Fruit fly (Drosophila melanogaster) whole organism, embryonic: ENCODE data around the gene CdGAPr.

Experiments
- Asciz ChIP-seq: fragments of 200-800 bp; sonication (Bioruptor generic); optimal IDR thresholded peaks from 2 replicates; lab custom pipeline; 2017; ENCODE audit warnings: missing biosample characterization, mild to moderate bottlenecking, missing genetic modification characterization, missing genetic modification reagents
- CG1024 ChIP-seq: fragments of 200-800 bp; sonication (Bioruptor generic); IDR thresholded peaks from 2 replicates; pipeline ENCODE4 v1.3.6; 2022; ENCODE audit warnings: missing biosample characterization, missing genetic modification characterization
- CG10959 ChIP-seq: fragments of 200-800 bp; sonication (Bioruptor generic); IDR thresholded peaks from 2 replicates; pipeline ENCODE4 v1.3.6; 2022; ENCODE audit warnings: missing biosample characterization, missing genetic modification characterization
- CG13894 ChIP-seq: fragments of 200-800 bp; sonication (Bioruptor generic); optimal IDR thresholded peaks from 3 replicates; lab custom pipeline; 2018; ENCODE audit warnings: missing biosample characterization, mild to moderate bottlenecking, missing genetic modification characterization, moderate library complexity
- CG17361 ChIP-seq: fragments of 200-800 bp; sonication (Bioruptor generic); IDR thresholded peaks from 3 replicates; pipeline ENCODE4 v1.3.6; 2022; ENCODE audit warnings: missing biosample characterization, missing genetic modification characterization
- CG17385 ChIP-seq: fragments of 200-800 bp; sonication (Bioruptor generic); optimal IDR thresholded peaks from 3 replicates; lab custom pipeline; 2018; ENCODE audit warnings: missing biosample characterization, mild to moderate bottlenecking, missing genetic modification characterization
- CG17802 ChIP-seq: fragments of 200-800 bp; sonication (Bioruptor generic); optimal IDR thresholded peaks from 2 replicates; lab custom pipeline; 2018; ENCODE audit warnings: missing biosample characterization, mild to moderate bottlenecking, missing genetic modification characterization, moderate library complexity
- CG1832 ChIP-seq: fragments of 200-800 bp; sonication (Bioruptor generic); optimal IDR thresholded peaks from 2 replicates; lab custom pipeline; 2017; ENCODE audit warnings: missing biosample characterization, mild to moderate bottlenecking, missing genetic modification characterization, inconsistent platforms
- CG18599 ChIP-seq: fragments of 200-800 bp; sonication (Bioruptor generic); optimal IDR thresholded peaks from 3 replicates; lab custom pipeline; 2017; ENCODE audit warnings: missing biosample characterization, missing genetic modification characterization, mild to moderate bottlenecking, moderate library complexity, missing genetic modification reagents
- CG2712 ChIP-seq: fragments of 200-800 bp; optimal IDR thresholded peaks from 3 replicates; lab custom pipeline; 2019; ENCODE audit warnings: missing biosample characterization, mild to moderate bottlenecking, missing genetic modification characterization, moderate library complexity
- CG30020 ChIP-seq: fragments of 200-800 bp; optimal IDR thresholded peaks from 2 replicates; lab custom pipeline; 2019; ENCODE audit warnings: missing biosample characterization, mild to moderate bottlenecking, missing genetic modification characterization, moderate library complexity
- CG30403 ChIP-seq: fragments of 200-800 bp; sonication (Bioruptor generic); optimal IDR thresholded peaks from 3 replicates; lab custom pipeline; 2016; ENCODE audit warnings: missing biosample characterization, missing genetic modification characterization
- CG3281 ChIP-seq: fragments of 200-800 bp; sonication (Bioruptor generic); optimal IDR thresholded peaks from 3 replicates; lab custom pipeline; 2017; ENCODE audit warnings: missing biosample characterization, mild to moderate bottlenecking, missing genetic modification characterization
- CG4820 ChIP-seq: fragments of 200-800 bp; sonication (Bioruptor generic); optimal IDR thresholded peaks from 3 replicates; lab custom pipeline; 2016; ENCODE audit warnings: missing biosample characterization, missing genetic modification characterization
- CG6689 ChIP-seq: fragments of 200-800 bp; sonication (Bioruptor generic); IDR thresholded peaks from 2 replicates; pipeline ENCODE4 v1.3.6; 2022; ENCODE audit warnings: missing biosample characterization, missing genetic modification characterization
- CG6791 ChIP-seq: fragments of 200-800 bp; sonication (Bioruptor generic); IDR thresholded peaks from 3 replicates; pipeline ENCODE4 v1.3.6; 2022; ENCODE audit warnings: missing biosample characterization, missing genetic modification characterization; ENCODE audit not compliant: partially characterized antibody
- CG7556 ChIP-seq: fragments of 200-800 bp; sonication (Bioruptor generic); optimal IDR thresholded peaks from 2 replicates; lab custom pipeline; 2017; ENCODE audit warnings: missing biosample characterization, mild to moderate bottlenecking, missing genetic modification characterization
- CG8478 ChIP-seq: fragments of >200 bp; optimal IDR thresholded peaks from 2 replicates; lab custom pipeline; 2018
- CG9437 ChIP-seq: fragments of 200-800 bp; sonication (Bioruptor generic); optimal IDR thresholded peaks from 2 replicates; lab custom pipeline; 2018; ENCODE audit warnings: missing biosample characterization, mild to moderate bottlenecking, missing genetic modification characterization
- CG9727 ChIP-seq: fragments of 200-800 bp; sonication (Bioruptor generic); optimal IDR thresholded peaks from 3 replicates; lab custom pipeline; 2017; ENCODE audit warnings: missing biosample characterization, mild to moderate bottlenecking, missing genetic modification characterization
- CG9876 ChIP-seq: fragments of 200-800 bp; sonication (Bioruptor generic); optimal IDR thresholded peaks from 2 replicates; lab custom pipeline; 2016; ENCODE audit warnings: missing biosample characterization, missing genetic modification characterization
- D ChIP-seq, 2 experiments: fragments of 200-800 bp in 1 of 2; fragments of >200 bp in 1 of 2; sonication (Bioruptor generic) in 1 of 2; optimal IDR thresholded peaks; 2 replicates in 1 of 2; 3 replicates in 1 of 2; lab custom pipeline; 2017; ENCODE audit warnings: mild to moderate bottlenecking in 1 of 2, missing biosample characterization in 1 of 2, missing genetic modification characterization in 1 of 2, missing genetic modification reagents in 1 of 2
- D19A ChIP-seq: fragments of 200-800 bp; optimal IDR thresholded peaks from 3 replicates; lab custom pipeline; 2019; ENCODE audit warnings: missing biosample characterization, mild to moderate bottlenecking, missing genetic modification characterization, moderate library complexity
- Dfd ChIP-seq, 2 experiments: fragments of >200 bp; optimal IDR thresholded peaks; 2 replicates each; lab custom pipeline; 2017; ENCODE audit warnings: missing biosample characterization in 2 of 2, missing genetic modification characterization in 2 of 2
- Eip74EF ChIP-seq, 2 experiments: fragments of 200-800 bp in 1 of 2; fragments of >200 bp in 1 of 2; sonication (Bioruptor generic) in 1 of 2; optimal IDR thresholded peaks; 2 replicates each; lab custom pipeline; 2017 to 2019; ENCODE audit warnings: missing biosample characterization in 2 of 2, missing genetic modification characterization in 2 of 2, mild to moderate bottlenecking in 1 of 2, moderate library complexity in 1 of 2
- Lhr ChIP-seq: fragments of 200-800 bp; sonication (Bioruptor generic); optimal IDR thresholded peaks from 3 replicates; lab custom pipeline; 2017; ENCODE audit warnings: mild to moderate bottlenecking, missing biosample characterization, missing genetic modification reagents, missing genetic modification characterization
- Med ChIP-seq: fragments of 200-800 bp; sonication (Bioruptor generic); peaks from one replicate; lab custom pipeline; 2016; ENCODE audit warnings: missing biosample characterization, missing genetic modification characterization, mild to moderate bottlenecking, inconsistent platforms, moderate library complexity
- Opbp ChIP-seq: fragments of 200-800 bp; sonication (Bioruptor generic); IDR thresholded peaks from 3 replicates; pipeline ENCODE4 v1.3.6; 2022; ENCODE audit warnings: missing biosample characterization, missing genetic modification characterization; ENCODE audit not compliant: partially characterized antibody
- abd-A ChIP-seq: fragments of 200-800 bp; sonication (Bioruptor generic); optimal IDR thresholded peaks from 3 replicates; lab custom pipeline; 2019; ENCODE audit warnings: missing biosample characterization, mild to moderate bottlenecking, missing genetic modification characterization, moderate library complexity
- ara ChIP-seq: fragments of 200-800 bp; sonication (Bioruptor generic); IDR thresholded peaks from 2 replicates; pipeline ENCODE4 v1.3.6; 2022; ENCODE audit warnings: missing biosample characterization, missing genetic modification characterization
- bbx ChIP-seq: fragments of 200-800 bp; sonication (Bioruptor generic); IDR thresholded peaks from 2 replicates; pipeline ENCODE4 v1.3.6; 2022; ENCODE audit warnings: missing biosample characterization, missing genetic modification characterization; ENCODE audit not compliant: partially characterized antibody
- chinmo ChIP-seq: fragments of 200-800 bp; sonication (Bioruptor generic); IDR thresholded peaks from 4 replicates; pipeline ENCODE4 v1.3.6; 2022; ENCODE audit warnings: missing biosample characterization, missing genetic modification characterization; ENCODE audit not compliant: partially characterized antibody
- dysf ChIP-seq: fragments of 200-800 bp; sonication (Bioruptor generic); IDR thresholded peaks from 3 replicates; pipeline ENCODE4 v1.3.6; 2022; ENCODE audit warnings: missing biosample characterization, missing genetic modification characterization
- eve ChIP-seq, 2 experiments: fragments of >200 bp; optimal IDR thresholded peaks; 2 replicates each; lab custom pipeline; 2017; ENCODE audit warnings: missing biosample characterization in 2 of 2, missing genetic modification characterization in 2 of 2
- insv ChIP-seq, 2 experiments: fragments of 200-800 bp; sonication (Bioruptor generic); optimal IDR thresholded peaks; 3 replicates each; lab custom pipeline; 2016 to 2018; ENCODE audit warnings: missing biosample characterization in 2 of 2, missing genetic modification characterization in 2 of 2
- klu ChIP-seq: fragments of 200-800 bp; sonication (Bioruptor generic); IDR thresholded peaks from 2 replicates; pipeline ENCODE4 v1.3.6; 2022; ENCODE audit warnings: missing biosample characterization, missing genetic modification characterization
- lola ChIP-seq, 3 experiments: fragments of >200 bp in 2 of 3; fragments of 200-800 bp in 1 of 3; sonication (Bioruptor generic) in 1 of 3; optimal IDR thresholded peaks; 2 replicates each; lab custom pipeline; 2017 to 2019; ENCODE audit warnings: missing biosample characterization in 3 of 3, missing genetic modification characterization in 3 of 3, mild to moderate bottlenecking in 1 of 3, moderate library complexity in 1 of 3
- nerfin-1 ChIP-seq: fragments of 200-800 bp; sonication (Bioruptor generic); optimal IDR thresholded peaks from 3 replicates; lab custom pipeline; 2019; ENCODE audit warnings: missing biosample characterization, mild to moderate bottlenecking, missing genetic modification characterization, moderate library complexity
- nmo ChIP-seq: fragments of 200-800 bp; sonication (Bioruptor generic); optimal IDR thresholded peaks from 2 replicates; lab custom pipeline; 2018; ENCODE audit warnings: missing biosample characterization, mild to moderate bottlenecking, missing genetic modification characterization, moderate library complexity
- odd ChIP-seq: fragments of 200-800 bp; sonication (Bioruptor generic); optimal IDR thresholded peaks from 2 replicates; lab custom pipeline; 2017; ENCODE audit warnings: missing biosample characterization, mild to moderate bottlenecking, missing genetic modification characterization
- onecut ChIP-seq: fragments of 200-800 bp; sonication (Bioruptor generic); IDR thresholded peaks from 2 replicates; pipeline ENCODE4 v1.3.6; 2022; ENCODE audit warnings: missing biosample characterization, missing genetic modification characterization
- pros ChIP-seq: fragments of 200-800 bp; sonication (Bioruptor generic); optimal IDR thresholded peaks from 3 replicates; lab custom pipeline; 2019; ENCODE audit warnings: missing biosample characterization, mild to moderate bottlenecking, missing genetic modification characterization, moderate library complexity
- sens ChIP-seq: fragments of 200-800 bp; sonication (Bioruptor generic); peaks from one replicate; lab custom pipeline; 2016; ENCODE audit warnings: missing biosample characterization, missing genetic modification characterization
- ssp ChIP-seq: fragments of 200-800 bp; sonication (Bioruptor generic); IDR thresholded peaks from 2 replicates; pipeline ENCODE4 v1.3.6; 2022; ENCODE audit warnings: missing biosample characterization, missing genetic modification characterization
- tap ChIP-seq: fragments of 200-800 bp; optimal IDR thresholded peaks from 3 replicates; lab custom pipeline; 2019; ENCODE audit warnings: missing biosample characterization, mild to moderate bottlenecking, missing genetic modification characterization, moderate library complexity
- twi ChIP-seq: fragments of 200-800 bp; optimal IDR thresholded peaks from 2 replicates; lab custom pipeline; 2019; ENCODE audit warnings: missing biosample characterization, mild to moderate bottlenecking, missing genetic modification characterization, moderate library complexity

CdGAPr gene

dm6 chr2L:19790553-19791320 is 945 bp downstream of the CdGAPr start (continued):
- TF ChIP-seq CG9727 (GFP tag; lab: Kevin White, UChicago) = peak; percentile 1
- peak in 2 of 3 experiments; percentile 11 to 95 for TF ChIP-seq lola (GFP tag; optimal IDR thresholded peaks at IDR 0.05; lab: Kevin White, UChicago)
- peak; percentile 98 for TF ChIP-seq pros (GFP tag; lab: Kevin White, UChicago)
- 0 out of 4 replicates have a peak, but pooled peaks have one; percentile 55 for TF ChIP-seq chinmo (GFP tag; lab: Robert Waterston, UW)
- 0 out of 2 replicates have a peak, but pooled peaks have one; percentile 3 for TF ChIP-seq ara (GFP tag; lab: Robert Waterston, UW)
- TF ChIP-seq abd-A (tag; lab: Kevin White, UChicago) = peak; percentile 4
- peak; percentile 21 for TF ChIP-seq CG7556 (GFP tag; lab: Kevin White, UChicago)
- TF ChIP-seq onecut (GFP tag; lab: Robert Waterston, UW) = 0 out of 2 replicates have a peak, but pooled peaks have one; percentile 18
- peak in 1 of 2 experiments; percentile 83 for TF ChIP-seq eve (GFP tag; optimal IDR thresholded peaks at IDR 0.05; lab: Kevin White, UChicago)
- peak; percentile 40; the same call in 1 of the 3 replicates for TF ChIP-seq CG17361
- peak; percentile 0 for TF ChIP-seq CG9437
- peak; percentile 49 for TF ChIP-seq Lhr (GFP tag; lab: Kevin White, UChicago)
- TF ChIP-seq nerfin-1 = peak; percentile 99
- TF ChIP-seq CG2712 (tag; lab: Kevin White, UChicago) = peak; percentile 1
- peak; percentile 31 for TF ChIP-seq CG1832 (GFP tag; lab: Kevin White, UChicago)
- TF ChIP-seq Opbp = peak; percentile 35; the same call in 1 of the 3 replicates
- peak; percentile 36; the same call in 1 of the 2 replicates for TF ChIP-seq CG1024 (GFP tag; lab: Robert Waterston, UW)
- TF ChIP-seq bbx (GFP tag; lab: Robert Waterston, UW) = peak; percentile 61; the same call in 1 of the 2 replicates
- no peak for TF ChIP-seq klu (GFP tag; lab: Robert Waterston, UW)
- peak; percentile 78 for TF ChIP-seq CG17385 (GFP tag; lab: Kevin White, UChicago)
- peak; percentile 15 for TF ChIP-seq CG18599 (GFP tag; lab: Kevin White, UChicago)
- TF ChIP-seq ssp (GFP tag; lab: Robert Waterston, UW) = peak; percentile 95
- TF ChIP-seq CG17802 = peak; percentile 79
- TF ChIP-seq twi (tag; lab: Kevin White, UChicago) = peak; percentile 72
- TF ChIP-seq CG9876 (GFP tag; lab: Kevin White, UChicago) = no peak
- TF ChIP-seq CG6791 (GFP tag; lab: Robert Waterston, UW) = peak; percentile 44; the same call in 1 of the 3 replicates
- TF ChIP-seq Asciz (GFP tag; lab: Kevin White, UChicago) = no peak
- TF ChIP-seq nmo (GFP tag; lab: Kevin White, UChicago) = peak; percentile 30
- peak; percentile 14 for TF ChIP-seq tap (tag; lab: Kevin White, UChicago)
- no peak for TF ChIP-seq CG3281 (GFP tag; lab: Kevin White, UChicago)
- no peak for TF ChIP-seq CG6689 (GFP tag; lab: Robert Waterston, UW)
- TF ChIP-seq CG8478 = peak; percentile 15
- TF ChIP-seq sens = peak; percentile 23
- TF ChIP-seq odd (GFP tag; lab: Kevin White, UChicago) = no peak
- TF ChIP-seq D (optimal IDR thresholded peaks at IDR 0.05; lab: Kevin White, UChicago) = no peak
- peak; percentile 30 for TF ChIP-seq D (GFP tag; optimal IDR thresholded peaks at IDR 0.05; lab: Kevin White, UChicago)
- TF ChIP-seq Dfd (GFP tag; optimal IDR thresholded peaks at IDR 0.05; lab: Kevin White, UChicago) = peak in 1 of 2 experiments; percentile 95
- peak in 1 of 2 experiments; percentile 6 for TF ChIP-seq insv (GFP tag; optimal IDR thresholded peaks at IDR 0.05; lab: Kevin White, UChicago)
- no peak for TF ChIP-seq CG10959 (GFP tag; lab: Robert Waterston, UW)
- peak; percentile 83 for TF ChIP-seq Med (GFP tag; lab: Kevin White, UChicago)
- 0 out of 3 replicates have a peak, but pooled peaks have one; percentile 6 for TF ChIP-seq dysf (GFP tag; lab: Robert Waterston, UW)
- no peak for TF ChIP-seq CG4820 (GFP tag; lab: Kevin White, UChicago)
- TF ChIP-seq CG30403 (GFP tag; lab: Kevin White, UChicago) = peak; percentile 17
- peak; percentile 90 for TF ChIP-seq CG30020
- peak in 1 of 2 experiments; percentile 36 for TF ChIP-seq Eip74EF (GFP tag; optimal IDR thresholded peaks at IDR 0.05; lab: Kevin White, UChicago)
- peak; percentile 12 for TF ChIP-seq CG13894
- TF ChIP-seq D19A (tag; lab: Kevin White, UChicago) = peak; percentile 32
